Worm (Caenorhabditis elegans): ENCODE data around the gene F18A11.5.

DNA sequence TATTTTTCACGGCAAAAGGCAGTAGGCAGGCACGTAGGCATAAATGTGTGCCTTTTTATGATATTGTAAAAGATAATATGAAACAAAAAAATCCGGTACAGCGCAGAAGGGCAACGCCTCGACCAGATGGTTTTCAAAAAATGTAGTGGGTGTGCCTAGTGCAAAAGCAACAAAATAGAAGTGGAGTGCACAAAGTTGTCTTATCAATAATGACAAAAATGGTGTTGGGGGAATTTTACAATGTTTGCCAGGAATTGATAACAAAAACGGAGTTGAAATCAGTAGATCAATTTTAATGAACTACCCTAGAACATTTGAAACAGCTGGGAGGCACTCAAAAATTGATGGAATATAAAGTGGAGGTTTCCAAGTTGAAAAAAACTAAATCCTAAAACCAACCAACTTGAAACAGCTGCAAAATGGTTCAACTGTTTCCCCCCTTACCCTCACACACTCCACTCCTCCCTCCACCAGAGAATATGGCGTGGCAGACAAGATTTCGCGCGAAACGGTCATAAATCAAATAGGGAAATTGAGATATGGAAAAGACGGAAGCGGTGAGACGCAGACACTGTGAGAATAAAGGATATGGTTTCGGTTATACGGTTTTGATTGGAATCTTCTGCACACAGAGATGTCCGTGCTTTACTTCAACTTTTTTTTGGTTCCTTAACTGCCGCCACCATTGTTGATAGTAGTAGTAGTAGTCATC, 9.8 kb downstream of the F18A11.5 start:
- TF ChIP-seq him-1 (tag; optimal IDR thresholded peaks at IDR 0.05) (no peak), W03F9.2 (tag; optimal IDR thresholded peaks at IDR 0.05) (no peak)

All from whole organism, L4/young adult.